Worm (Caenorhabditis elegans) whole organism, L1 larva: ENCODE measurements around the gene lcmt-1.

Source experiments
- C04F5.9 ChIP-seq: sonication (generic microtip); optimal IDR thresholded peaks from 2 replicates; lab custom pipeline; 2016; ENCODE audit warnings: missing genetic modification characterization, missing compliant biosample characterization
- C16A3.4 ChIP-seq: fragments of 150-350 bp; optimal IDR thresholded peaks from 2 replicates; lab custom pipeline; 2014; ENCODE audit warnings: missing biosample characterization, missing genetic modification characterization
- C34B4.2 ChIP-seq: sonication (generic microtip); optimal IDR thresholded peaks from 2 replicates; lab custom pipeline; 2017; ENCODE audit warnings: mild to moderate bottlenecking, missing genetic modification characterization, missing compliant biosample characterization
- Y116A8C.19 ChIP-seq: sonication (generic microtip); optimal IDR thresholded peaks from 2 replicates; lab custom pipeline; 2016; ENCODE audit warnings: missing compliant biosample characterization, missing genetic modification characterization, borderline replicate concordance
- alr-1 ChIP-seq: fragments of 200-800 bp; sonication (Bioruptor generic); optimal IDR thresholded peaks from 2 replicates; lab custom pipeline; 2018; ENCODE audit warnings: borderline replicate concordance, mild to moderate bottlenecking, missing genetic modification characterization, missing compliant biosample characterization
- ceh-63 ChIP-seq: fragments of 200-800 bp; sonication (Bioruptor generic); optimal IDR thresholded peaks from 2 replicates; lab custom pipeline; 2018; ENCODE audit warnings: mild to moderate bottlenecking, missing genetic modification characterization, missing compliant biosample characterization
- ceh-82 ChIP-seq, 3 experiments: fragments of 150-350 bp in 1 of 3; sonication (generic microtip) in 2 of 3; optimal IDR thresholded peaks; 2 replicates each; lab custom pipeline; 2014 to 2017; ENCODE audit warnings: missing biosample characterization in 3 of 3, missing genetic modification characterization in 3 of 3
- ceh-88 ChIP-seq: fragments of 200-800 bp; sonication (Bioruptor generic); IDR thresholded peaks from 2 replicates; pipeline ENCODE4 v1.3.6; 2022; ENCODE audit warnings: missing genetic modification characterization, missing compliant biosample characterization
- ces-1 ChIP-seq: fragments of 150-350 bp; optimal IDR thresholded peaks from 2 replicates; lab custom pipeline; 2014; ENCODE audit warnings: missing biosample characterization, missing genetic modification reagents, missing genetic modification characterization
- dpl-1 ChIP-seq, 3 experiments: fragments of 150-350 bp in 2 of 3; sonication (generic microtip) in 1 of 3; optimal IDR thresholded peaks; 2 replicates each; lab custom pipeline; 2014 to 2017; ENCODE audit warnings: missing biosample characterization in 3 of 3, missing genetic modification characterization in 3 of 3, missing genetic modification reagents in 3 of 3
- efl-1 ChIP-seq, 4 experiments: fragments of 150-350 bp; optimal IDR thresholded peaks in 3 of 4; peaks in 1 of 4; 1 replicate in 1 of 4; 2 replicates in 3 of 4; lab custom pipeline; 2014; ENCODE audit warnings: missing biosample characterization in 2 of 4, missing genetic modification characterization in 2 of 4, missing genetic modification reagents in 2 of 4
- efl-3 ChIP-seq: fragments of 200-800 bp; sonication (Bioruptor generic); optimal IDR thresholded peaks from 2 replicates; lab custom pipeline; 2018; ENCODE audit warnings: mild to moderate bottlenecking, missing genetic modification characterization, missing compliant biosample characterization
- egl-13 ChIP-seq: sonication (generic microtip); optimal IDR thresholded peaks from 2 replicates; lab custom pipeline; 2016; ENCODE audit warnings: missing genotype, missing genetic modification reagents, missing genetic modification characterization, missing compliant biosample characterization
- elt-3 ChIP-seq, 6 experiments: fragments of 150-350 bp in 1 of 6; sonication (generic microtip); optimal IDR thresholded peaks; 2 replicates each; lab custom pipeline; 2017 to 2018; ENCODE audit warnings: missing biosample characterization in 6 of 6, missing genetic modification characterization in 6 of 6, inconsistent platforms in 1 of 6
- ets-5 ChIP-seq: fragments of 200-800 bp; sonication (Bioruptor generic); IDR thresholded peaks from 2 replicates; pipeline ENCODE4 v1.3.6; 2022; ENCODE audit warnings: missing genetic modification characterization, missing compliant biosample characterization
- hlh-17 ChIP-seq: fragments of 200-800 bp; sonication (Bioruptor generic); optimal IDR thresholded peaks from 2 replicates; lab custom pipeline; 2018; ENCODE audit warnings: missing genetic modification characterization, mild to moderate bottlenecking, missing compliant biosample characterization, moderate library complexity, borderline replicate concordance
- hpl-2 ChIP-seq: fragments of 150-350 bp; optimal IDR thresholded peaks from 2 replicates; lab custom pipeline; 2014; ENCODE audit warnings: missing biosample characterization, missing genetic modification reagents, missing genetic modification characterization
- irx-1 ChIP-seq: sonication (generic microtip); optimal IDR thresholded peaks from 2 replicates; lab custom pipeline; 2016; ENCODE audit warnings: missing genetic modification characterization, missing compliant biosample characterization
- jun-1 ChIP-seq: fragments of 150-350 bp; optimal IDR thresholded peaks from 2 replicates; lab custom pipeline; 2014; ENCODE audit warnings: missing biosample characterization, missing genetic modification reagents, missing genetic modification characterization
- lin-13 ChIP-seq: fragments of 150-350 bp; optimal IDR thresholded peaks from 2 replicates; lab custom pipeline; 2014; ENCODE audit warnings: missing biosample characterization, missing genetic modification reagents, missing genetic modification characterization
- lin-14 ChIP-seq: fragments of 200-800 bp; sonication (Bioruptor generic); optimal IDR thresholded peaks from 2 replicates; lab custom pipeline; 2018; ENCODE audit warnings: mild to moderate bottlenecking, missing genetic modification characterization, moderate library complexity, missing compliant biosample characterization
- lin-15B ChIP-seq: fragments of 150-350 bp; sonication (generic microtip); optimal IDR thresholded peaks from 3 replicates; lab custom pipeline; 2014; ENCODE audit warnings: missing biosample characterization, missing genetic modification characterization
- lin-35 ChIP-seq, 2 experiments: fragments of 150-350 bp; optimal IDR thresholded peaks; 2 replicates each; lab custom pipeline; 2014; ENCODE audit warnings: missing biosample characterization in 2 of 2, missing genetic modification characterization in 2 of 2, missing genetic modification reagents in 2 of 2
- lin-39 ChIP-seq: fragments of 150-350 bp; optimal IDR thresholded peaks from 2 replicates; lab custom pipeline; 2014; ENCODE audit warnings: missing biosample characterization, missing genetic modification reagents, missing genetic modification characterization
- lir-3 ChIP-seq: sonication (generic microtip); optimal IDR thresholded peaks from 2 replicates; lab custom pipeline; 2016; ENCODE audit warnings: mild to moderate bottlenecking, missing genetic modification characterization, moderate library complexity, missing compliant biosample characterization; ENCODE audit not compliant: poor library complexity
- lsy-2 ChIP-seq, 2 experiments: fragments of 150-350 bp; optimal IDR thresholded peaks; 2 replicates each; lab custom pipeline; 2014; ENCODE audit warnings: missing biosample characterization in 2 of 2, missing genetic modification characterization in 2 of 2
- mdl-1 ChIP-seq, 2 experiments: fragments of 150-350 bp; optimal IDR thresholded peaks; 2 replicates each; lab custom pipeline; 2014 to 2017; ENCODE audit warnings: missing biosample characterization in 2 of 2, missing genetic modification characterization in 2 of 2, inconsistent platforms in 1 of 2
- mef-2 ChIP-seq: fragments of 150-350 bp; optimal IDR thresholded peaks from 2 replicates; lab custom pipeline; 2014; ENCODE audit warnings: missing biosample characterization, missing genetic modification characterization
- mep-1 ChIP-seq: fragments of 150-350 bp; optimal IDR thresholded peaks from 2 replicates; lab custom pipeline; 2014; ENCODE audit warnings: missing biosample characterization, missing genetic modification characterization
- nhr-19 ChIP-seq: fragments of 200-800 bp; sonication (Bioruptor generic); conservative IDR thresholded peaks from 2 replicates; pipeline ENCODE4 v1.3.6; 2022; ENCODE audit warnings: missing genetic modification characterization, missing compliant biosample characterization
- nhr-20 ChIP-seq: sonication (generic microtip); optimal IDR thresholded peaks from 2 replicates; lab custom pipeline; 2016; ENCODE audit warnings: mild to moderate bottlenecking, missing genetic modification characterization, missing compliant biosample characterization
- nhr-28 ChIP-seq: fragments of 150-350 bp; optimal IDR thresholded peaks from 2 replicates; lab custom pipeline; 2014; ENCODE audit warnings: missing biosample characterization, missing genetic modification characterization
- nhr-71 ChIP-seq: sonication (generic microtip); optimal IDR thresholded peaks from 2 replicates; lab custom pipeline; 2016; ENCODE audit warnings: mild to moderate bottlenecking, missing genetic modification characterization, moderate library complexity, missing compliant biosample characterization
- nhr-76 ChIP-seq: sonication (generic microtip); optimal IDR thresholded peaks from 2 replicates; lab custom pipeline; 2017; ENCODE audit warnings: missing biosample characterization, missing genetic modification characterization
- nhr-77 ChIP-seq: fragments of 150-350 bp; optimal IDR thresholded peaks from 2 replicates; lab custom pipeline; 2014; ENCODE audit warnings: missing biosample characterization, missing genetic modification characterization
- nhr-84 ChIP-seq: sonication (generic microtip); optimal IDR thresholded peaks from 2 replicates; lab custom pipeline; 2017; ENCODE audit warnings: missing biosample characterization, missing genetic modification characterization
- pag-3 ChIP-seq: sonication (generic microtip); optimal IDR thresholded peaks from 2 replicates; lab custom pipeline; 2017; ENCODE audit warnings: missing genetic modification characterization, mild to moderate bottlenecking, missing compliant biosample characterization, antibody characterized with exemption, borderline replicate concordance; ENCODE audit not compliant: insufficient read depth
- pax-3 ChIP-seq: fragments of 200-800 bp; sonication (Bioruptor generic); optimal IDR thresholded peaks from 2 replicates; lab custom pipeline; 2018; ENCODE audit warnings: mild to moderate bottlenecking, missing genetic modification characterization, moderate library complexity, missing compliant biosample characterization
- pqm-1 ChIP-seq: sonication (generic microtip); optimal IDR thresholded peaks from 3 replicates; lab custom pipeline; 2017; ENCODE audit warnings: missing biosample characterization, missing genetic modification characterization
- snpc-4 ChIP-seq: fragments of 150-350 bp; optimal IDR thresholded peaks from 2 replicates; lab custom pipeline; 2014; ENCODE audit warnings: missing biosample characterization, missing genetic modification characterization
- snu-23 ChIP-seq: sonication (generic microtip); optimal IDR thresholded peaks from 2 replicates; lab custom pipeline; 2016; ENCODE audit warnings: missing genetic modification characterization, missing compliant biosample characterization
- sox-4 ChIP-seq: sonication (generic microtip); optimal IDR thresholded peaks from 2 replicates; lab custom pipeline; 2016; ENCODE audit warnings: missing genetic modification characterization, missing compliant biosample characterization
- sup-37 ChIP-seq: fragments of 200-800 bp; sonication (Bioruptor generic); optimal IDR thresholded peaks from 2 replicates; lab custom pipeline; 2018; ENCODE audit warnings: mild to moderate bottlenecking, missing genetic modification characterization, missing compliant biosample characterization
- tlp-1 ChIP-seq: fragments of 150-350 bp; optimal IDR thresholded peaks from 2 replicates; lab custom pipeline; 2014; ENCODE audit warnings: missing biosample characterization, missing genetic modification characterization
- unc-130 ChIP-seq: fragments of 150-350 bp; optimal IDR thresholded peaks from 2 replicates; lab custom pipeline; 2017; ENCODE audit warnings: missing biosample characterization, missing genetic modification characterization, inconsistent platforms
- unc-30 ChIP-seq: sonication (generic microtip); optimal IDR thresholded peaks from 2 replicates; lab custom pipeline; 2017; ENCODE audit warnings: missing biosample characterization, missing genetic modification characterization
- unc-62 ChIP-seq: fragments of 150-350 bp; optimal IDR thresholded peaks from 2 replicates; lab custom pipeline; 2014; ENCODE audit warnings: missing biosample characterization, missing genetic modification reagents, missing genetic modification characterization
- unc-98 ChIP-seq: fragments of 200-800 bp; sonication (Bioruptor generic); IDR thresholded peaks from 2 replicates; pipeline ENCODE4 v1.3.6; 2022; ENCODE audit warnings: missing genetic modification characterization, missing compliant biosample characterization
- vab-15 ChIP-seq: sonication (generic microtip); optimal IDR thresholded peaks from 2 replicates; lab custom pipeline; 2017; ENCODE audit warnings: missing genotype, mild to moderate bottlenecking, missing genetic modification characterization, missing compliant biosample characterization
- zag-1 ChIP-seq: fragments of 150-350 bp; optimal IDR thresholded peaks from 2 replicates; lab custom pipeline; 2014; ENCODE audit warnings: missing biosample characterization, missing genetic modification characterization
- ztf-11 ChIP-seq, 2 experiments: sonication (generic microtip); optimal IDR thresholded peaks; 2 replicates each; lab custom pipeline; 2016 to 2017; ENCODE audit warnings: missing genetic modification characterization in 2 of 2, missing biosample characterization in 1 of 2, missing compliant biosample characterization in 1 of 2
- ztf-4 ChIP-seq: fragments of 150-350 bp; optimal IDR thresholded peaks from 2 replicates; lab custom pipeline; 2014; ENCODE audit warnings: missing biosample characterization, missing genetic modification characterization

The lcmt-1 gene

ce11 chrIII:4332543-4333042, 10.7 kb upstream of the lcmt-1 start, which contains the start of gene cdk-12 (continued):
- TF ChIP-seq jun-1 (tag; lab: Kevin White, UChicago) (no peak), lin-39 (tag; lab: Kevin White, UChicago) (no peak), Y116A8C.19 (tag; lab: Kevin White, UChicago) (no peak), lsy-2 (tag; optimal IDR thresholded peaks at IDR 0.05; lab: Kevin White, UChicago) (peak; percentile 62 to 72), efl-3 (GFP tag; lab: Kevin White, UChicago) (no peak), elt-3 (tag; optimal IDR thresholded peaks at IDR 0.05; lab: Kevin White, UChicago) (peak in 1 of 6 experiments; percentile 73), unc-30 (tag; lab: Kevin White, UChicago) (no peak), ztf-4 (tag; lab: Kevin White, UChicago) (no peak), nhr-84 (tag; lab: Kevin White, UChicago) (no peak), nhr-71 (peak; percentile 66), C16A3.4 (tag; lab: Kevin White, UChicago) (peak; percentile 35), nhr-19 (GFP tag; lab: Robert Waterston, UW) (peak; percentile 29), ceh-82 (tag; optimal IDR thresholded peaks at IDR 0.05; lab: Kevin White, UChicago) (peak in 1 of 3 experiments; percentile 56), nhr-76 (tag; lab: Kevin White, UChicago) (no peak), nhr-28 (tag; lab: Kevin White, UChicago) (no peak), pax-3 (no peak), nhr-20 (tag; lab: Kevin White, UChicago) (peak; percentile 34), ces-1 (GFP tag; lab: Kevin White, UChicago) (no peak), ets-5 (GFP tag; lab: Robert Waterston, UW) (no peak), tlp-1 (no peak), pqm-1 (no peak), dpl-1 (GFP tag; optimal IDR thresholded peaks at IDR 0.05; lab: Kevin White, UChicago) (peak; percentile 34 to 62 (median 36)), C04F5.9 (tag; lab: Kevin White, UChicago) (no peak), vab-15 (tag; lab: Kevin White, UChicago) (no peak), unc-130 (tag; lab: Kevin White, UChicago) (no peak), lin-14 (GFP tag; lab: Kevin White, UChicago) (peak; percentile 57), unc-62 (GFP tag; lab: Kevin White, UChicago) (no peak), snpc-4 (tag; lab: Kevin White, UChicago) (peak; percentile 20), unc-98 (no peak), ztf-11 (tag; optimal IDR thresholded peaks at IDR 0.05; lab: Kevin White, UChicago) (no peak), ceh-63 (GFP tag; lab: Kevin White, UChicago) (no peak), hlh-17 (no peak), hpl-2 (GFP tag; lab: Kevin White, UChicago) (no peak), egl-13 (tag; lab: Kevin White, UChicago) (no peak), mep-1 (peak; percentile 63), irx-1 (tag; lab: Kevin White, UChicago) (peak; percentile 6), mdl-1 (tag; optimal IDR thresholded peaks at IDR 0.05; lab: Kevin White, UChicago) (peak in 1 of 2 experiments; percentile 34), lir-3 (tag; lab: Kevin White, UChicago) (no peak), mef-2 (tag; lab: Kevin White, UChicago) (no peak), snu-23 (GFP tag; lab: Kevin White, UChicago) (peak; percentile 60), ceh-88 (no peak), lin-35 (GFP tag; optimal IDR thresholded peaks at IDR 0.05; lab: Kevin White, UChicago) (peak; percentile 38 to 52), nhr-77 (no peak), zag-1 (no peak), pag-3 (peak; percentile 69), C34B4.2 (tag; lab: Kevin White, UChicago) (no peak), sup-37 (no peak), lin-15B (tag; lab: Kevin White, UChicago) (no peak), efl-1 (optimal IDR thresholded peaks at IDR 0.05; lab: Kevin White, UChicago) (peak; percentile 39 to 57), efl-1 (GFP tag; optimal IDR thresholded peaks at IDR 0.05 in 1 of 2; lab: Kevin White, UChicago) (peak; percentile 51 to 94), alr-1 (tag; lab: Kevin White, UChicago) (no peak), lin-13 (no peak), sox-4 (tag; lab: Kevin White, UChicago) (no peak)
